Worm (Caenorhabditis elegans): ENCODE data around the gene cav-2.

DNA sequence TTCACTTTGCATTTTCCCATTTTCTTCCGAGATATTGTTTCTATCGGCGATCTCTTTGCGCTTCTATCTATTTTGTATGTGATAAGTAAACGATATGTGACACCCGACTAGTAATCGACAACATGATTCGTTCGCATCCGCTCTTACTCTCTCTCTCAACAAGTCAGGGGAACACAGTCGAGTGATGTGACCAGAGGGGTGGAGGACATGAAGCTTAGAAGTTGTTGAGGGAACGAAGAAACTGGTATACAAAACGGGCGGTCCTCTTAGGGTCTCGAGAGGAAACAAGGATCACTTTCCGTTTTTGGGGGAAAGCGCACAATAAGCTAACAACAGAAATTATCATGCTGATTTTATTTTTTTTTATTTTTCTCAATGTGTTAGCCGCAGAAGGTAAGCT is 36.2 kb downstream of the cav-2 start, which contains the start of gene F53F4.4:
- TF ChIP-seq him-1 (tag; optimal IDR thresholded peaks at IDR 0.05), result no peak
- TF ChIP-seq dao-5 (tag; optimal IDR thresholded peaks at IDR 0.05), result no peak
- TF ChIP-seq W03F9.2 (tag; optimal IDR thresholded peaks at IDR 0.05), result no peak

Measured in whole organism, L4/young adult.